Worm (Caenorhabditis elegans) whole organism, L2 larva: Measurements from ENCODE around the gene F10E9.7.

Experiments used
- C34F6.9 ChIP-seq: fragments of 150-350 bp; optimal IDR thresholded peaks from 2 replicates; lab custom pipeline; 2014; ENCODE audit warnings: missing biosample characterization, missing genetic modification characterization
- alr-1 ChIP-seq: fragments of 150-350 bp; optimal IDR thresholded peaks from 2 replicates; lab custom pipeline; 2014; ENCODE audit warnings: missing biosample characterization, missing genetic modification characterization
- aly-2 ChIP-seq: fragments of 150-350 bp; optimal IDR thresholded peaks from 2 replicates; lab custom pipeline; 2014; ENCODE audit warnings: missing biosample characterization, missing genetic modification characterization
- ama-1 ChIP-seq: fragments of 150-350 bp; optimal IDR thresholded peaks from 2 replicates; lab custom pipeline; 2018; ENCODE audit warnings: inconsistent platforms
- blmp-1 ChIP-seq: sonication (generic microtip); optimal IDR thresholded peaks from 2 replicates; lab custom pipeline; 2017; ENCODE audit warnings: missing genetic modification characterization, mild to moderate bottlenecking, missing compliant biosample characterization, antibody characterized with exemption, moderate library complexity; ENCODE audit not compliant: insufficient read depth
- ceh-16 ChIP-seq: fragments of 150-350 bp; optimal IDR thresholded peaks from 2 replicates; lab custom pipeline; 2014; ENCODE audit warnings: missing biosample characterization, missing genetic modification characterization
- fos-1 ChIP-seq: fragments of 150-350 bp; optimal IDR thresholded peaks from 2 replicates; lab custom pipeline; 2014; ENCODE audit warnings: missing biosample characterization, missing genetic modification characterization
- lin-13 ChIP-seq: fragments of 150-350 bp; optimal IDR thresholded peaks from 2 replicates; lab custom pipeline; 2014; ENCODE audit warnings: missing biosample characterization, missing genetic modification reagents, missing genetic modification characterization
- lin-39 ChIP-seq: fragments of 150-350 bp; optimal IDR thresholded peaks from 2 replicates; lab custom pipeline; 2014; ENCODE audit warnings: missing biosample characterization, missing genetic modification reagents, missing genetic modification characterization
- nhr-237 ChIP-seq: fragments of 150-350 bp; optimal IDR thresholded peaks from 2 replicates; lab custom pipeline; 2014; ENCODE audit warnings: missing biosample characterization, missing genetic modification characterization
- skn-1 ChIP-seq: sonication (generic microtip); optimal IDR thresholded peaks from 2 replicates; lab custom pipeline; 2017; ENCODE audit warnings: missing biosample characterization, missing genetic modification characterization
- zag-1 ChIP-seq: fragments of 150-350 bp; optimal IDR thresholded peaks from 2 replicates; lab custom pipeline; 2014; ENCODE audit warnings: missing biosample characterization, missing genetic modification characterization
- ztf-4 ChIP-seq: fragments of 150-350 bp; optimal IDR thresholded peaks from 2 replicates; lab custom pipeline; 2014; ENCODE audit warnings: missing biosample characterization, missing genetic modification characterization

DNA sequence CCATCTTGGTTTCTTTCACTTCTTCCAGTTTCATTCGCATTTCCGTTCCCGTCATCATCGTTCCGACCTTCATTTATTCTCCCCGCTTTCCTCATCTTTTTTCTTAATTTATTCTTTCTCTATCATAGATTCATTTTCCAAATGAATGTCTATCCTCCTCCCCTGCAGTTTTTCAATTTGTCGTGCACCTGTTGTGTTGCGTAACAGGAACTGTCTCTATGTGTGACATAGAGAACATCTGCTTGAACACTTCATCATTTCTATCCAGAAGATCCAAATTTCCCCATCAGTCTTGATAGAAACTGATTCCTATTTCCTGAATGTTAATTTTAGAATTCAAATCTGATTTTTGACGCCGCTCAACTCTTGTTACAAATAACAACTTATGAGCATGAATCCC, 23.7 kb downstream of the F10E9.7 start:
- no peak for TF ChIP-seq C34F6.9 (tag; lab: Kevin White, UChicago)
- TF ChIP-seq aly-2 = no peak
- no peak for TF ChIP-seq lin-13 (GFP tag; lab: Kevin White, UChicago)
- TF ChIP-seq ama-1 = no peak
- TF ChIP-seq ztf-4 (tag; lab: Kevin White, UChicago) = no peak
- TF ChIP-seq blmp-1 (tag; lab: Kevin White, UChicago) = no peak
- no peak for TF ChIP-seq skn-1 (tag; lab: Kevin White, UChicago)
- no peak for TF ChIP-seq alr-1 (tag; lab: Kevin White, UChicago)
- no peak for TF ChIP-seq nhr-237 (tag; lab: Kevin White, UChicago)
- no peak for TF ChIP-seq lin-39 (tag; lab: Kevin White, UChicago)
- no peak for TF ChIP-seq zag-1 (tag; lab: Kevin White, UChicago)
- no peak for TF ChIP-seq fos-1 (tag; lab: Kevin White, UChicago)
- no peak for TF ChIP-seq ceh-16 (tag; lab: Kevin White, UChicago)
